Fruit fly (Drosophila melanogaster) Kc167 (cell line): ENCODE results near the gene Gba1b.

Source experiments
- Myc ChIP-seq: fragments of >200 bp; optimal IDR thresholded peaks from 2 replicates; lab custom pipeline; 2017; ENCODE audit warnings: missing external identifiers
- Sin3A ChIP-seq: fragments of >200 bp; optimal IDR thresholded peaks from 2 replicates; lab custom pipeline; 2018; ENCODE audit warnings: missing external identifiers
- h ChIP-seq: fragments of >200 bp; optimal IDR thresholded peaks from 3 replicates; lab custom pipeline; 2018; ENCODE audit warnings: missing external identifiers
- insv ChIP-seq: fragments of >200 bp; optimal IDR thresholded peaks from 3 replicates; lab custom pipeline; 2018; ENCODE audit warnings: missing external identifiers
- psq ChIP-seq: fragments of >200 bp; optimal IDR thresholded peaks from 2 replicates; lab custom pipeline; 2017; ENCODE audit warnings: missing external identifiers
- ttk ChIP-seq: sonication (Bioruptor generic); optimal IDR thresholded peaks from 2 replicates; lab custom pipeline; 2017; ENCODE audit warnings: missing external identifiers

DNA sequence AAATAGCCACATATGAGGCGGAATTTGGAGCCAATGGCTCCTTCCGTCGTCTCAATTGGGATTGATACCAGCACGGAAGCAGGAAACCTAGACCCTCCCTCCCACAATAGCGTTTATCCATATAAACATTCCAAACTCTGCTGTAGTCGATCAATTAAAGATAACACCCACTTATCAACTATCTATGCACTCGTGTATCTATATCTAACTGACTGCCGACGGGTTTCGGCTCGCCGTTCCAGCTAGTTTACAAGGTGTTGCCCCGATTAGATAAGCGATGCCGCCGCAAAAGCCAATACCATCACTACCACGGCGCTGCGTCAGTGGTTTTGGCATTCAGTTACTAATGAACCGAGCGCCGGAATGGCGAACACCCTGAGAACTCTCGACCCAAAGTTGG is 6.6 kb downstream of the Gba1b start, which contains the start of gene CG10300:
- TF ChIP-seq insv (lab: Kevin White, UChicago) (no peak), Sin3A (lab: Kevin White, UChicago) (no peak), h (lab: Kevin White, UChicago) (no peak), ttk (no peak), psq (lab: Kevin White, UChicago) (no peak), Myc (lab: Kevin White, UChicago) (no peak)
